Fruit fly (Drosophila melanogaster) whole organism, pupa: Measurements from ENCODE around the gene Gr77a.
A peak's percentile ranks its signal among the peaks of the same experiment; 100 is the strongest.

Source experiments
- CG10348 ChIP-seq: fragments of 200-800 bp; sonication (Bioruptor generic); IDR thresholded peaks from 2 replicates; pipeline ENCODE4 v1.3.6; 2022; ENCODE audit warnings: missing biosample characterization, missing genetic modification characterization
- CG12605 ChIP-seq: fragments of 200-800 bp; sonication (Bioruptor generic); IDR thresholded peaks from 2 replicates; pipeline ENCODE4 v1.3.6; 2022; ENCODE audit warnings: missing biosample characterization, missing genetic modification characterization
- CG13204 ChIP-seq: fragments of 200-800 bp; sonication (Bioruptor generic); optimal IDR thresholded peaks from 2 replicates; lab custom pipeline; 2018; ENCODE audit warnings: missing biosample characterization, mild to moderate bottlenecking, missing genetic modification characterization, moderate library complexity
- CG14655 ChIP-seq: fragments of 200-800 bp; sonication (Bioruptor generic); optimal IDR thresholded peaks from 3 replicates; lab custom pipeline; 2017; ENCODE audit warnings: mild to moderate bottlenecking, missing biosample characterization, missing genetic modification reagents, missing genetic modification characterization
- CG15710 ChIP-seq: fragments of 200-800 bp; sonication (Bioruptor generic); optimal IDR thresholded peaks from 2 replicates; lab custom pipeline; 2018; ENCODE audit warnings: missing biosample characterization, mild to moderate bottlenecking, missing genetic modification characterization, moderate library complexity
- CG17806 ChIP-seq: fragments of 200-800 bp; sonication (Bioruptor generic); optimal IDR thresholded peaks from 2 replicates; lab custom pipeline; 2018; ENCODE audit warnings: missing biosample characterization, mild to moderate bottlenecking, missing genetic modification characterization, moderate library complexity
- CG32121 ChIP-seq: fragments of 200-800 bp; sonication (Bioruptor generic); IDR thresholded peaks from 2 replicates; pipeline ENCODE4 v1.3.6; 2022; ENCODE audit warnings: missing biosample characterization, missing genetic modification characterization
- CG34367 ChIP-seq: fragments of 200-800 bp; sonication (Bioruptor generic); optimal IDR thresholded peaks from 2 replicates; lab custom pipeline; 2018; ENCODE audit warnings: missing biosample characterization, mild to moderate bottlenecking, missing genetic modification characterization
- CG4496 ChIP-seq: fragments of 200-800 bp; sonication (Bioruptor generic); IDR thresholded peaks from 3 replicates; pipeline ENCODE4 v1.3.6; 2022; ENCODE audit warnings: missing biosample characterization, missing genetic modification characterization
- CG8159 ChIP-seq: fragments of 200-800 bp; sonication (Bioruptor generic); optimal IDR thresholded peaks from 3 replicates; lab custom pipeline; 2018; ENCODE audit warnings: missing biosample characterization, mild to moderate bottlenecking, missing genetic modification characterization, moderate library complexity
- CG8301 ChIP-seq: fragments of 200-800 bp; sonication (Bioruptor generic); optimal IDR thresholded peaks from 2 replicates; lab custom pipeline; 2018; ENCODE audit warnings: missing biosample characterization, mild to moderate bottlenecking, missing genetic modification characterization
- CG9948 ChIP-seq: fragments of 200-800 bp; sonication (Bioruptor generic); optimal IDR thresholded peaks from 2 replicates; lab custom pipeline; 2018; ENCODE audit warnings: missing biosample characterization, mild to moderate bottlenecking, missing genetic modification characterization, moderate library complexity
- D1 ChIP-seq: fragments of 200-800 bp; sonication (Bioruptor generic); optimal IDR thresholded peaks from 2 replicates; lab custom pipeline; 2018; ENCODE audit warnings: missing biosample characterization, mild to moderate bottlenecking, missing genetic modification characterization, moderate library complexity
- EcR ChIP-seq: fragments of 200-800 bp; sonication (Bioruptor generic); optimal IDR thresholded peaks from 3 replicates; lab custom pipeline; 2019; ENCODE audit warnings: missing biosample characterization, missing genetic modification characterization, mild to moderate bottlenecking, moderate library complexity, missing genetic modification reagents
- Ets98B ChIP-seq: fragments of 200-800 bp; sonication (Bioruptor generic); IDR thresholded peaks from 2 replicates; pipeline ENCODE4 v1.3.6; 2022; ENCODE audit warnings: missing biosample characterization, missing genetic modification characterization
- Pif1A ChIP-seq: fragments of 200-800 bp; sonication (Bioruptor generic); optimal IDR thresholded peaks from 3 replicates; lab custom pipeline; 2016; ENCODE audit warnings: missing biosample characterization, missing genetic modification characterization
- Pif1B ChIP-seq: fragments of 200-800 bp; sonication (Bioruptor generic); optimal IDR thresholded peaks from 3 replicates; lab custom pipeline; 2016; ENCODE audit warnings: missing biosample characterization, missing genetic modification characterization
- Snoo ChIP-seq: fragments of 200-800 bp; sonication (Bioruptor generic); optimal IDR thresholded peaks from 3 replicates; lab custom pipeline; 2017; ENCODE audit warnings: missing biosample characterization, mild to moderate bottlenecking, missing genetic modification characterization, inconsistent platforms
- fd96Ca ChIP-seq: fragments of 200-800 bp; sonication (Bioruptor generic); IDR thresholded peaks from 3 replicates; pipeline ENCODE4 v1.3.6; 2022; ENCODE audit warnings: missing biosample characterization, missing genetic modification characterization
- gl ChIP-seq: fragments of 200-800 bp; sonication (Bioruptor generic); optimal IDR thresholded peaks from 2 replicates; lab custom pipeline; 2018; ENCODE audit warnings: missing biosample characterization, mild to moderate bottlenecking, missing genetic modification characterization
- rn ChIP-seq: fragments of 200-800 bp; sonication (Bioruptor generic); IDR thresholded peaks from 2 replicates; pipeline ENCODE4 v1.3.6; 2022; ENCODE audit warnings: missing biosample characterization, missing genetic modification characterization

Gr77a gene

dm6 chr3L:20771001-20771890 lies 32.0 kb upstream of the Gr77a start, which contains the start of the genes CG4042 and Pitslre:
Gene CG4042, minus strand, starts transcription at chr3L:20771507.
Gene Pitslre, plus strand, starts transcription at chr3L:20771528.
- TF ChIP-seq CG12605: no peak
- TF ChIP-seq CG13204 (GFP tag; lab: Kevin White, UChicago): no peak
- TF ChIP-seq CG10348: no peak
- peak; percentile 8 for TF ChIP-seq D1
- TF ChIP-seq EcR (GFP tag; lab: Kevin White, UChicago): peak; percentile 9
- no peak for TF ChIP-seq CG9948
- peak; percentile 16 for TF ChIP-seq CG14655 (GFP tag; lab: Kevin White, UChicago)
- no peak for TF ChIP-seq CG17806
- TF ChIP-seq CG32121 (GFP tag; lab: Robert Waterston, UW): no peak
- no peak for TF ChIP-seq Snoo (tag; lab: Kevin White, UChicago)
- TF ChIP-seq CG34367 (tag; lab: Kevin White, UChicago): peak; percentile 25
- TF ChIP-seq rn (GFP tag; lab: Robert Waterston, UW): no peak
- TF ChIP-seq CG8159 (tag; lab: Kevin White, UChicago): peak; percentile 30
- no peak for TF ChIP-seq CG4496 (GFP tag; lab: Robert Waterston, UW)
- TF ChIP-seq Pif1B (GFP tag; lab: Kevin White, UChicago): peak; percentile 6
- no peak for TF ChIP-seq Pif1A
- TF ChIP-seq fd96Ca (GFP tag; lab: Robert Waterston, UW): no peak
- no peak for TF ChIP-seq gl (tag; lab: Kevin White, UChicago)
- no peak for TF ChIP-seq Ets98B (GFP tag; lab: Robert Waterston, UW)
- TF ChIP-seq CG15710 (tag; lab: Kevin White, UChicago): peak; percentile 25
- TF ChIP-seq CG8301 (tag; lab: Kevin White, UChicago): no peak

- TF ChIP-seq CG14655 (GFP tag; lab: Kevin White, UChicago) (no peak), D1 (peak; percentile 42), Pif1B (GFP tag; lab: Kevin White, UChicago) (peak; percentile 24), EcR (GFP tag; lab: Kevin White, UChicago) (peak; percentile 93), CG12605 (no peak)
These were observed 30.1 kb upstream of the Gr77a start, which contains the start of the genes CG4074 and CG4186 for dm6 chr3L:20769350-20769749. Gene CG4074, minus strand, starts transcription at chr3L:20769500. Gene CG4186, plus strand, starts transcription at chr3L:20769586.

DNA sequence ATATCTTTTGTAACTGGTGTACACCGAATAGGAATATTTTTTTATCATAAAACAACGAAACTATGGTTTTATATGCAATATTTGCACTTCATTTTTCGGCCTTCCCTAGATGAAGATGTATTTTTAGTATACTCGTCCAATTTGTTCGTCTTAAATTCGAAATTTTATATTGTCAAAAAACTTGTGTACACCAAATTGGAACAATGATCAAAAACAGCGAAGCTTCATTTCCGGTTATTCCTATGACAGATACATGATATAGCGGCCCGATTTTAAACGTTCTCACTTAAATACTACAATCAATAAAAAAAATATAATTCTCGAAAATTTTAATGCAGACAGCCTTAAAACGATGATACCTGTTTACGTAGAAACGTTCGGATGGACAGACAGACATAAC lies 28.0 kb upstream of the Gr77a start:
- no peak for TF ChIP-seq fd96Ca (GFP tag; lab: Robert Waterston, UW)
- TF ChIP-seq Ets98B (GFP tag; lab: Robert Waterston, UW): no peak
- no peak for TF ChIP-seq Pif1A
- TF ChIP-seq Snoo (tag; lab: Kevin White, UChicago): no peak
- no peak for TF ChIP-seq CG34367 (tag; lab: Kevin White, UChicago)
- no peak for TF ChIP-seq CG9948
- TF ChIP-seq CG13204 (GFP tag; lab: Kevin White, UChicago): no peak
- no peak for TF ChIP-seq CG32121 (GFP tag; lab: Robert Waterston, UW)
- no peak for TF ChIP-seq CG10348
- no peak for TF ChIP-seq CG4496 (GFP tag; lab: Robert Waterston, UW)
- TF ChIP-seq rn (GFP tag; lab: Robert Waterston, UW): no peak
- no peak for TF ChIP-seq CG14655 (GFP tag; lab: Kevin White, UChicago)

DNA sequence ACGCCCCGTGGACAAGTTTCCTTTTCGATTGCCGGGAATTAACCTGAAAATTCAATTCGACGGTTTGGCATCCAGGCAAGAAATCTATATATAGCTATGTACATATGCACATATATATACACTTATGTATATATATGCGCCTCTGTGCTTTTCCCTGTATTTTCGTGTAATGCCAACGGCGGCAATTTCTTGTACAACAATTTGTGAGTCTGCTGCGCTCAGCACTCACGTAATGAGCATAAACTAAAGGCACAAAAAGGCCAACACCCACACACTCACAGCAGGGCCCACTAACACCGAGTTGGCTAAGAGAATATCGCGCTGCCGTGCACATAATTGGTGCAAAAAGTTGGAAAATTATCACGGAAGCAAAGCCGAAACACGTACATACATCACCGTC lies 22.3 kb upstream of the Gr77a start:
- TF ChIP-seq CG17806: no peak
- no peak for TF ChIP-seq CG9948
- no peak for TF ChIP-seq CG32121 (GFP tag; lab: Robert Waterston, UW)
- no peak for TF ChIP-seq CG8301 (tag; lab: Kevin White, UChicago)
- no peak for TF ChIP-seq CG13204 (GFP tag; lab: Kevin White, UChicago)
- TF ChIP-seq CG10348: no peak
- no peak for TF ChIP-seq CG15710 (tag; lab: Kevin White, UChicago)
- TF ChIP-seq rn (GFP tag; lab: Robert Waterston, UW): no peak
- TF ChIP-seq CG14655 (GFP tag; lab: Kevin White, UChicago): no peak
- no peak for TF ChIP-seq CG4496 (GFP tag; lab: Robert Waterston, UW)
- TF ChIP-seq CG34367 (tag; lab: Kevin White, UChicago): no peak
- no peak for TF ChIP-seq Pif1B (GFP tag; lab: Kevin White, UChicago)
- TF ChIP-seq EcR (GFP tag; lab: Kevin White, UChicago): no peak
- no peak for TF ChIP-seq D1
- TF ChIP-seq gl (tag; lab: Kevin White, UChicago): no peak
- no peak for TF ChIP-seq CG8159 (tag; lab: Kevin White, UChicago)

dm6 chr3L:20758583-20758982 lies 19.4 kb upstream of the Gr77a start, which contains the start of gene CG43251:
Gene CG43251, plus strand, starts transcription at chr3L:20758883.
- TF ChIP-seq CG4496 (GFP tag; lab: Robert Waterston, UW) (no peak), CG10348 (no peak), CG17806 (no peak), CG14655 (GFP tag; lab: Kevin White, UChicago) (no peak), D1 (no peak), CG13204 (GFP tag; lab: Kevin White, UChicago) (no peak), fd96Ca (GFP tag; lab: Robert Waterston, UW) (no peak), Ets98B (GFP tag; lab: Robert Waterston, UW) (no peak), CG8301 (tag; lab: Kevin White, UChicago) (no peak), EcR (GFP tag; lab: Kevin White, UChicago) (no peak), CG32121 (GFP tag; lab: Robert Waterston, UW) (no peak), CG15710 (tag; lab: Kevin White, UChicago) (no peak), rn (GFP tag; lab: Robert Waterston, UW) (no peak), Snoo (tag; lab: Kevin White, UChicago) (no peak), CG8159 (tag; lab: Kevin White, UChicago) (no peak), Pif1A (no peak), Pif1B (GFP tag; lab: Kevin White, UChicago) (no peak), CG34367 (tag; lab: Kevin White, UChicago) (no peak), gl (tag; lab: Kevin White, UChicago) (no peak)
